Worm (Caenorhabditis elegans): Measurements from ENCODE around the gene C18C4.7.

The C18C4.7 gene

DNA sequence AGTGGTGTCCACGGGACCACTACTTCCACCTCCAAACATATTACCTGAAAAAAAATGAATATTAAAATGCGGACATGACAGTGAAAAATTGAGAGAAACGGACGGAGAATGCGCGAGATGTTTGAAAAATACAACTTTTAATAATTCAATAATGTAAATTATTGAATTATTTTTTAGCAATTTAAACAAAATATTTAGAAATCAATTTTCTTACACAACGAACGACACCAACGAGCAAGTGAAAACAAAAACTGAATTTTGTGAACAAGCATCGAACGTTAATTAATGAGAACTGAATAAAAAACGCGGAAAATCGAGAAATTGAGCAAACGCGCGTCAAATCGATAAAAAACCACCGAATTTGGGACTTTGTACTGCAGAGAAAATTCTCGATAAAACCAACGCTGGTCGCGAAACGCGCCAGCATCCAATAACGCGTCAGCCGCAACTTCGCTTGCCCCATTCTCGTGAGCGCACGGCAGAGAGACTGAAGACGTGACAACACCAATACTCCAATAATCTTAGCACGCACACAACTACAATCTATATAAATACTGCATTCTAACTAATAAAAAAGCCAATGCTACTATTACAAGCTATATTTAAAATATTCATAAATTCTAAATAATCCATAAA, 62.1 kb downstream of the C18C4.7 start, which contains the start of the genes dnj-19 and nhr-47 (continued):
- TF ChIP-seq zfh-2 (GFP tag; conservative IDR thresholded peaks at IDR 0.05) (no peak; the same call in 1 of the 2 replicates), dpl-1 (GFP tag; optimal IDR thresholded peaks at IDR 0.05) (peak; percentile 63), lin-35 (GFP tag; optimal IDR thresholded peaks at IDR 0.05) (peak in 2 of 3 experiments; percentile 38 to 92), ceh-79 (tag; optimal IDR thresholded peaks at IDR 0.05) (no peak), F49E8.2 (tag; optimal IDR thresholded peaks at IDR 0.05; ENCODE audit: insufficient read depth) (peak; percentile 58), gei-17 (GFP tag; optimal IDR thresholded peaks at IDR 0.05) (peak; percentile 50), ZK185.1 (tag; optimal IDR thresholded peaks at IDR 0.05; ENCODE audit: poor library complexity, severe bottlenecking) (peak; percentile 75), xnd-1 (tag; optimal IDR thresholded peaks at IDR 0.05) (peak; percentile 82), F55B11.4 (tag; optimal IDR thresholded peaks at IDR 0.05; ENCODE audit: borderline replicate concordance, insufficient read depth) (no peak), D2030.7 (GFP tag; IDR thresholded peaks at IDR 0.05) (peak; percentile 84), ceh-91 (GFP tag; IDR thresholded peaks at IDR 0.05) (peak; percentile 72), egl-18 (GFP tag; IDR thresholded peaks at IDR 0.05) (0 out of 2 replicates have a peak, but pooled peaks have one; percentile 39), K11D2.4 (GFP tag; IDR thresholded peaks at IDR 0.05) (peak; percentile 90), nfya-2 (GFP tag; IDR thresholded peaks at IDR 0.05) (no peak), Y67H2A.10 (GFP tag; conservative IDR thresholded peaks at IDR 0.05) (peak; percentile 70), fkh-3 (tag; optimal IDR thresholded peaks at IDR 0.05) (no peak), Y53G8AR.9 (GFP tag; conservative IDR thresholded peaks at IDR 0.05) (peak; percentile 96), ets-4 (GFP tag; optimal IDR thresholded peaks at IDR 0.05) (no peak), B0019.2 (GFP tag; conservative IDR thresholded peaks at IDR 0.05) (0 out of 2 replicates have a peak, but pooled peaks have one; percentile 41), tbx-9 (tag; optimal IDR thresholded peaks at IDR 0.05; ENCODE audit: borderline replicate concordance) (no peak), lag-1 (GFP tag; IDR thresholded peaks at IDR 0.05) (no peak), attf-5 (GFP tag; optimal IDR thresholded peaks at IDR 0.05) (peak; percentile 89), nfya-1 (tag; optimal IDR thresholded peaks at IDR 0.05; ENCODE audit: borderline replicate concordance, insufficient read depth) (no peak), Y95B8A.8 (GFP tag; IDR thresholded peaks at IDR 0.05) (0 out of 2 replicates have a peak, but pooled peaks have one; percentile 32), unc-130 (GFP tag; optimal IDR thresholded peaks at IDR 0.05) (peak; percentile 59), egl-44 (GFP tag; IDR thresholded peaks at IDR 0.05) (peak; percentile 89), T26A5.8 (tag; optimal IDR thresholded peaks at IDR 0.05) (no peak), tlf-1 (GFP tag; optimal IDR thresholded peaks at IDR 0.05) (peak; percentile 85), Y79H2A.3 (GFP tag; conservative IDR thresholded peaks at IDR 0.05) (no peak), sptf-2 (GFP tag; optimal IDR thresholded peaks at IDR 0.05) (no peak), him-1 (tag; optimal IDR thresholded peaks at IDR 0.05) (peak; percentile 36), hlh-12 (tag; optimal IDR thresholded peaks at IDR 0.05) (no peak), ceh-100 (GFP tag; IDR thresholded peaks at IDR 0.05) (peak; percentile 75), ccch-3 (GFP tag; optimal IDR thresholded peaks at IDR 0.05) (no peak), dpff-1 (tag; optimal IDR thresholded peaks at IDR 0.05) (no peak), lir-1 (GFP tag; conservative IDR thresholded peaks at IDR 0.05) (peak; percentile 85), F57A8.1 (GFP tag; optimal IDR thresholded peaks at IDR 0.05) (no peak), hlh-26 (GFP tag; conservative IDR thresholded peaks at IDR 0.05) (no peak), F39B2.1 (GFP tag; IDR thresholded peaks at IDR 0.05) (0 out of 2 replicates have a peak, but pooled peaks have one; percentile 67), mcd-1 (GFP tag; IDR thresholded peaks at IDR 0.05) (peak; percentile 94), ztf-18 (tag; optimal IDR thresholded peaks at IDR 0.05) (peak; percentile 99), attf-6 (GFP tag; IDR thresholded peaks at IDR 0.05) (peak; percentile 71), ztf-25 (GFP tag; IDR thresholded peaks at IDR 0.05) (no peak), C17E4.6 (GFP tag; IDR thresholded peaks at IDR 0.05) (peak; percentile 91), pha-4 (tag; optimal IDR thresholded peaks at IDR 0.05) (no peak), ceh-40 (GFP tag; IDR thresholded peaks at IDR 0.05) (no peak), repo-1 (tag; optimal IDR thresholded peaks at IDR 0.05) (peak; percentile 91)

All from whole organism, young adult.